Worm (Caenorhabditis elegans) whole organism, L2 larva: ENCODE data around the gene fbxa-115.

Experiments used
- C34F6.9 ChIP-seq: fragments of 150-350 bp; optimal IDR thresholded peaks from 2 replicates; lab custom pipeline; 2014; ENCODE audit warnings: missing biosample characterization, missing genetic modification characterization
- R02D3.7 ChIP-seq: fragments of 150-350 bp; optimal IDR thresholded peaks from 2 replicates; lab custom pipeline; 2014; ENCODE audit warnings: missing biosample characterization, missing genetic modification characterization
- Y55F3AM.14 ChIP-seq: fragments of 200-800 bp; sonication (Bioruptor generic); optimal IDR thresholded peaks from 2 replicates; lab custom pipeline; 2018; ENCODE audit warnings: mild to moderate bottlenecking, missing genetic modification characterization, missing compliant biosample characterization
- alr-1 ChIP-seq: fragments of 150-350 bp; optimal IDR thresholded peaks from 2 replicates; lab custom pipeline; 2014; ENCODE audit warnings: missing biosample characterization, missing genetic modification characterization
- aly-2 ChIP-seq: fragments of 150-350 bp; optimal IDR thresholded peaks from 2 replicates; lab custom pipeline; 2014; ENCODE audit warnings: missing biosample characterization, missing genetic modification characterization
- blmp-1 ChIP-seq: sonication (generic microtip); optimal IDR thresholded peaks from 2 replicates; lab custom pipeline; 2017; ENCODE audit warnings: missing genetic modification characterization, mild to moderate bottlenecking, missing compliant biosample characterization, antibody characterized with exemption, moderate library complexity; ENCODE audit not compliant: insufficient read depth
- ceh-82 ChIP-seq: fragments of 150-350 bp; optimal IDR thresholded peaks from 2 replicates; lab custom pipeline; 2014; ENCODE audit warnings: missing biosample characterization, missing genetic modification characterization
- egl-27 ChIP-seq: sonication (generic microtip); optimal IDR thresholded peaks from 3 replicates; lab custom pipeline; 2017; ENCODE audit warnings: missing biosample characterization, missing genetic modification reagents, missing genetic modification characterization
- elt-1 ChIP-seq: fragments of 150-350 bp; optimal IDR thresholded peaks from 2 replicates; lab custom pipeline; 2014; ENCODE audit warnings: missing biosample characterization, missing genetic modification characterization
- elt-3 ChIP-seq: sonication (generic microtip); optimal IDR thresholded peaks from 2 replicates; lab custom pipeline; 2017; ENCODE audit warnings: missing biosample characterization, missing genetic modification characterization
- fos-1 ChIP-seq: fragments of 150-350 bp; optimal IDR thresholded peaks from 2 replicates; lab custom pipeline; 2014; ENCODE audit warnings: missing biosample characterization, missing genetic modification characterization
- gmeb-1 ChIP-seq: fragments of 150-350 bp; optimal IDR thresholded peaks from 2 replicates; lab custom pipeline; 2014; ENCODE audit warnings: missing biosample characterization, missing genetic modification characterization
- lin-11 ChIP-seq: fragments of 150-350 bp; sonication (generic microtip); optimal IDR thresholded peaks from 2 replicates; lab custom pipeline; 2014; ENCODE audit warnings: missing biosample characterization, missing genetic modification characterization, inconsistent platforms, mixed read lengths
- lin-13 ChIP-seq: fragments of 150-350 bp; optimal IDR thresholded peaks from 2 replicates; lab custom pipeline; 2014; ENCODE audit warnings: missing biosample characterization, missing genetic modification reagents, missing genetic modification characterization
- lin-39 ChIP-seq: fragments of 150-350 bp; optimal IDR thresholded peaks from 2 replicates; lab custom pipeline; 2014; ENCODE audit warnings: missing biosample characterization, missing genetic modification reagents, missing genetic modification characterization
- lsy-2 ChIP-seq, 2 experiments: fragments of 150-350 bp in 1 of 2; sonication (generic microtip) in 1 of 2; optimal IDR thresholded peaks; 2 replicates each; lab custom pipeline; 2014 to 2017; ENCODE audit warnings: missing biosample characterization in 2 of 2, missing genetic modification characterization in 2 of 2
- mab-5 ChIP-seq: fragments of 150-350 bp; optimal IDR thresholded peaks from 2 replicates; lab custom pipeline; 2014; ENCODE audit warnings: missing biosample characterization, missing genetic modification characterization
- mbf-1 ChIP-seq: sonication (generic microtip); optimal IDR thresholded peaks from 2 replicates; lab custom pipeline; 2017; ENCODE audit warnings: missing biosample characterization, missing genetic modification characterization
- nhr-10 ChIP-seq: sonication (generic microtip); optimal IDR thresholded peaks from 2 replicates; lab custom pipeline; 2017; ENCODE audit warnings: missing biosample characterization, missing genetic modification characterization
- nhr-11 ChIP-seq: fragments of 150-350 bp; optimal IDR thresholded peaks from 2 replicates; lab custom pipeline; 2014; ENCODE audit warnings: missing biosample characterization, missing genetic modification characterization
- nhr-12 ChIP-seq: fragments of 150-350 bp; optimal IDR thresholded peaks from 2 replicates; lab custom pipeline; 2014; ENCODE audit warnings: missing biosample characterization, missing genetic modification characterization
- nhr-21 ChIP-seq: fragments of 150-350 bp; optimal IDR thresholded peaks from 2 replicates; lab custom pipeline; 2014; ENCODE audit warnings: missing biosample characterization, missing genetic modification characterization
- nhr-237 ChIP-seq: fragments of 150-350 bp; optimal IDR thresholded peaks from 2 replicates; lab custom pipeline; 2014; ENCODE audit warnings: missing biosample characterization, missing genetic modification characterization
- nhr-25 ChIP-seq: fragments of 150-350 bp; sonication (generic microtip); optimal IDR thresholded peaks from 3 replicates; lab custom pipeline; 2014; ENCODE audit warnings: missing biosample characterization, missing genetic modification characterization
- nhr-6 ChIP-seq: fragments of 150-350 bp; optimal IDR thresholded peaks from 2 replicates; lab custom pipeline; 2014; ENCODE audit warnings: missing biosample characterization, missing genetic modification characterization
- nhr-77 ChIP-seq: fragments of 150-350 bp; optimal IDR thresholded peaks from 2 replicates; lab custom pipeline; 2014; ENCODE audit warnings: missing biosample characterization, missing genetic modification characterization
- peb-1 ChIP-seq: fragments of 150-350 bp; optimal IDR thresholded peaks from 2 replicates; lab custom pipeline; 2014; ENCODE audit warnings: missing biosample characterization, missing genetic modification characterization
- sem-4 ChIP-seq: fragments of 150-350 bp; optimal IDR thresholded peaks from 2 replicates; lab custom pipeline; 2014; ENCODE audit warnings: missing biosample characterization, missing genetic modification reagents, missing genetic modification characterization
- sma-3 ChIP-seq: sonication (generic microtip); optimal IDR thresholded peaks from 2 replicates; lab custom pipeline; 2016; ENCODE audit warnings: missing genetic modification reagents, missing genetic modification characterization, missing compliant biosample characterization
- sma-9 ChIP-seq, 2 experiments: fragments of 150-350 bp in 1 of 2; sonication (generic microtip) in 1 of 2; optimal IDR thresholded peaks; 2 replicates each; lab custom pipeline; 2014 to 2016; ENCODE audit warnings: missing genetic modification characterization in 2 of 2, mild to moderate bottlenecking in 1 of 2, missing biosample characterization in 1 of 2, missing compliant biosample characterization in 1 of 2, missing genetic modification reagents in 1 of 2, moderate library complexity in 1 of 2
- unc-39 ChIP-seq: fragments of 150-350 bp; optimal IDR thresholded peaks from 2 replicates; lab custom pipeline; 2014; ENCODE audit warnings: missing biosample characterization, missing genetic modification characterization
- unc-55 ChIP-seq: fragments of 150-350 bp; sonication (generic microtip); optimal IDR thresholded peaks from 3 replicates; lab custom pipeline; 2014; ENCODE audit warnings: missing biosample characterization, missing genetic modification reagents, missing genetic modification characterization
- zag-1 ChIP-seq: fragments of 150-350 bp; optimal IDR thresholded peaks from 2 replicates; lab custom pipeline; 2014; ENCODE audit warnings: missing biosample characterization, missing genetic modification characterization
- ztf-11 ChIP-seq: sonication (generic microtip); optimal IDR thresholded peaks from 2 replicates; lab custom pipeline; 2017; ENCODE audit warnings: missing biosample characterization, missing genetic modification characterization
- ztf-4 ChIP-seq: fragments of 150-350 bp; optimal IDR thresholded peaks from 2 replicates; lab custom pipeline; 2014; ENCODE audit warnings: missing biosample characterization, missing genetic modification characterization

Gene fbxa-115

ce11 chrV:20195451-20196036 is 3.6 kb upstream of the fbxa-115 start, which contains the start of the genes srh-217 and Y113G7B.28:
Gene srh-217, minus strand, starts transcription at chrV:20195551.
Gene Y113G7B.28, plus strand, starts transcription at chrV:20195986.
- TF ChIP-seq nhr-77 (no peak), C34F6.9 (no peak), nhr-237 (tag; lab: Kevin White, UChicago) (no peak), nhr-25 (tag; lab: Kevin White, UChicago) (no peak), unc-39 (tag; lab: Kevin White, UChicago) (no peak), R02D3.7 (tag; lab: Kevin White, UChicago) (no peak), ztf-4 (no peak), zag-1 (tag; lab: Kevin White, UChicago) (no peak), mbf-1 (no peak), lin-13 (no peak), alr-1 (no peak), nhr-11 (tag; lab: Kevin White, UChicago) (no peak), fos-1 (tag; lab: Kevin White, UChicago) (no peak), blmp-1 (tag; lab: Kevin White, UChicago) (no peak), nhr-12 (tag; lab: Kevin White, UChicago) (no peak), sem-4 (no peak)

- TF ChIP-seq egl-27 (tag; lab: Kevin White, UChicago) (no peak), nhr-12 (tag; lab: Kevin White, UChicago) (no peak), mbf-1 (no peak), aly-2 (no peak), nhr-11 (tag; lab: Kevin White, UChicago) (no peak), lin-13 (no peak), nhr-21 (tag; lab: Kevin White, UChicago) (no peak), peb-1 (tag; lab: Kevin White, UChicago) (no peak), gmeb-1 (tag; lab: Kevin White, UChicago) (no peak), nhr-6 (tag; lab: Kevin White, UChicago) (no peak), elt-3 (tag; lab: Kevin White, UChicago) (no peak), ceh-82 (tag; lab: Kevin White, UChicago) (no peak)
These were observed 3.2 kb downstream of the fbxa-115 start, which contains the start of gene fbxa-116 for ce11 chrV:20188790-20189189. Gene fbxa-116, minus strand, starts transcription at chrV:20188890.

- TF ChIP-seq nhr-77 (no peak), nhr-12 (tag; lab: Kevin White, UChicago) (no peak), nhr-237 (tag; lab: Kevin White, UChicago) (no peak), aly-2 (no peak), lin-13 (no peak), C34F6.9 (no peak), lin-11 (tag; lab: Kevin White, UChicago) (no peak), elt-3 (tag; lab: Kevin White, UChicago) (no peak), Y55F3AM.14 (GFP tag; lab: Kevin White, UChicago) (no peak), fos-1 (tag; lab: Kevin White, UChicago) (no peak), sem-4 (no peak), ztf-4 (no peak), nhr-11 (tag; lab: Kevin White, UChicago) (no peak), sma-3 (GFP tag; lab: Kevin White, UChicago) (no peak), elt-1 (tag; lab: Kevin White, UChicago) (no peak), lsy-2 (tag; optimal IDR thresholded peaks at IDR 0.05; lab: Kevin White, UChicago) (no peak), alr-1 (no peak), unc-55 (GFP tag; lab: Kevin White, UChicago) (no peak), nhr-21 (tag; lab: Kevin White, UChicago) (no peak)
These were observed 5.4 kb downstream of the fbxa-115 start, which contains the start of gene srz-16 for ce11 chrV:20186579-20186978. Gene srz-16, minus strand, starts transcription at chrV:20186679.

ce11 chrV:20182311-20182710 is 9.6 kb downstream of the fbxa-115 start:
- TF ChIP-seq nhr-77, result no peak
- no peak for TF ChIP-seq peb-1 (tag; lab: Kevin White, UChicago)
- no peak for TF ChIP-seq nhr-10 (tag; lab: Kevin White, UChicago)
- no peak for TF ChIP-seq mab-5 (tag; lab: Kevin White, UChicago)
- no peak for TF ChIP-seq fos-1 (tag; lab: Kevin White, UChicago)
- no peak for TF ChIP-seq nhr-21 (tag; lab: Kevin White, UChicago)
- TF ChIP-seq sma-9 (GFP tag; optimal IDR thresholded peaks at IDR 0.05; lab: Kevin White, UChicago), result no peak
- TF ChIP-seq sma-9 (tag; optimal IDR thresholded peaks at IDR 0.05; lab: Kevin White, UChicago), result no peak
- TF ChIP-seq sma-3 (GFP tag; lab: Kevin White, UChicago), result no peak
- no peak for TF ChIP-seq nhr-12 (tag; lab: Kevin White, UChicago)
- TF ChIP-seq lsy-2 (tag; optimal IDR thresholded peaks at IDR 0.05; lab: Kevin White, UChicago), result no peak
- no peak for TF ChIP-seq zag-1 (tag; lab: Kevin White, UChicago)
- TF ChIP-seq ztf-11 (tag; lab: Kevin White, UChicago), result no peak
- no peak for TF ChIP-seq lin-39
